Fruit fly (Drosophila melanogaster) whole organism, embryonic: Measurements from ENCODE around the gene 14-3-3epsilon.
A peak's percentile ranks its signal among the peaks of the same experiment; 100 is the strongest.

Experiments
- Antp ChIP-seq: fragments of 200-800 bp; sonication (Bioruptor generic); optimal IDR thresholded peaks from 3 replicates; lab custom pipeline; 2016; ENCODE audit warnings: missing biosample characterization, missing genetic modification characterization
- BEAF-32 ChIP-seq: fragments of 200-800 bp; sonication (Bioruptor generic); optimal IDR thresholded peaks from 3 replicates; lab custom pipeline; 2017; ENCODE audit warnings: missing biosample characterization, missing genetic modification characterization, mild to moderate bottlenecking, moderate library complexity, missing genetic modification reagents
- Bgb ChIP-seq: fragments of 200-800 bp; sonication (Bioruptor generic); IDR thresholded peaks from 2 replicates; pipeline ENCODE4 v1.3.6; 2022; ENCODE audit warnings: missing biosample characterization, missing genetic modification characterization; ENCODE audit not compliant: partially characterized antibody
- CG10654 ChIP-seq: fragments of 200-800 bp; sonication (Bioruptor generic); optimal IDR thresholded peaks from 2 replicates; lab custom pipeline; 2016; ENCODE audit warnings: missing biosample characterization, missing genetic modification characterization
- CG14014 ChIP-seq: fragments of 200-800 bp; sonication (Bioruptor generic); IDR thresholded peaks from 2 replicates; pipeline ENCODE4 v1.3.6; 2022; ENCODE audit warnings: missing biosample characterization, missing genetic modification characterization
- CG17385 ChIP-seq: fragments of 200-800 bp; sonication (Bioruptor generic); optimal IDR thresholded peaks from 3 replicates; lab custom pipeline; 2018; ENCODE audit warnings: missing biosample characterization, mild to moderate bottlenecking, missing genetic modification characterization
- CG2678 ChIP-seq: fragments of 200-800 bp; sonication (Bioruptor generic); optimal IDR thresholded peaks from 3 replicates; lab custom pipeline; 2019; ENCODE audit warnings: missing biosample characterization, mild to moderate bottlenecking, missing genetic modification characterization, moderate library complexity
- CG32772 ChIP-seq: fragments of 200-800 bp; sonication (Bioruptor generic); IDR thresholded peaks from 2 replicates; pipeline ENCODE4 v1.3.6; 2022; ENCODE audit warnings: missing biosample characterization, missing genetic modification characterization
- CG3407 ChIP-seq: fragments of 200-800 bp; sonication (Bioruptor generic); optimal IDR thresholded peaks from 2 replicates; lab custom pipeline; 2018; ENCODE audit warnings: missing biosample characterization, mild to moderate bottlenecking, missing genetic modification characterization
- CG3847 ChIP-seq: fragments of 200-800 bp; sonication (Bioruptor generic); IDR thresholded peaks from 2 replicates; pipeline ENCODE4 v1.3.6; 2022; ENCODE audit warnings: missing biosample characterization, missing genetic modification characterization
- CG8281 ChIP-seq: fragments of 200-800 bp; sonication (Bioruptor generic); optimal IDR thresholded peaks from 2 replicates; lab custom pipeline; 2018; ENCODE audit warnings: missing biosample characterization, mild to moderate bottlenecking, missing genetic modification characterization, moderate library complexity
- CG8944 ChIP-seq: fragments of 200-800 bp; sonication (Bioruptor generic); optimal IDR thresholded peaks from 3 replicates; lab custom pipeline; 2016; ENCODE audit warnings: missing biosample characterization, missing genetic modification characterization
- Dp ChIP-seq: fragments of 200-800 bp; sonication (Bioruptor generic); optimal IDR thresholded peaks from 2 replicates; lab custom pipeline; 2018; ENCODE audit warnings: missing biosample characterization, mild to moderate bottlenecking, missing genetic modification characterization, moderate library complexity
- E2f2 ChIP-seq: fragments of 200-800 bp; sonication (Bioruptor generic); IDR thresholded peaks from 2 replicates; pipeline ENCODE4 v1.3.6; 2022; ENCODE audit warnings: missing biosample characterization, missing genetic modification characterization
- Ets65A ChIP-seq: fragments of 200-800 bp; sonication (Bioruptor generic); peaks from one replicate; lab custom pipeline; 2016; ENCODE audit warnings: missing biosample characterization, missing genetic modification characterization
- HLH3B ChIP-seq: fragments of 200-800 bp; sonication (Bioruptor generic); IDR thresholded peaks from 2 replicates; pipeline ENCODE4 v1.3.6; 2022; ENCODE audit warnings: missing biosample characterization, missing genetic modification characterization
- HLH4C ChIP-seq: fragments of 200-800 bp; sonication (Bioruptor generic); IDR thresholded peaks from 3 replicates; pipeline ENCODE4 v1.3.6; 2022; ENCODE audit warnings: missing biosample characterization, missing genetic modification characterization; ENCODE audit not compliant: partially characterized antibody
- Kr ChIP-seq: fragments of 200-800 bp; sonication (Bioruptor generic); optimal IDR thresholded peaks from 2 replicates; lab custom pipeline; 2017; ENCODE audit warnings: missing biosample characterization, mild to moderate bottlenecking, missing genetic modification characterization
- Lhr ChIP-seq: fragments of 200-800 bp; sonication (Bioruptor generic); optimal IDR thresholded peaks from 3 replicates; lab custom pipeline; 2017; ENCODE audit warnings: mild to moderate bottlenecking, missing biosample characterization, missing genetic modification reagents, missing genetic modification characterization
- MBD-R2 ChIP-seq: fragments of 200-800 bp; sonication (Bioruptor generic); IDR thresholded peaks from 2 replicates; pipeline ENCODE4 v1.3.6; 2022; ENCODE audit warnings: missing biosample characterization, missing genetic modification characterization
- MESR4 ChIP-seq: fragments of 200-800 bp; sonication (Bioruptor generic); optimal IDR thresholded peaks from 2 replicates; lab custom pipeline; 2018; ENCODE audit warnings: missing biosample characterization, mild to moderate bottlenecking, missing genetic modification characterization, moderate library complexity
- Max ChIP-seq: fragments of 200-800 bp; sonication (Bioruptor generic); optimal IDR thresholded peaks from 2 replicates; lab custom pipeline; 2016; ENCODE audit warnings: missing biosample characterization, mild to moderate bottlenecking, missing genetic modification characterization
- Opbp ChIP-seq: fragments of 200-800 bp; sonication (Bioruptor generic); IDR thresholded peaks from 3 replicates; pipeline ENCODE4 v1.3.6; 2022; ENCODE audit warnings: missing biosample characterization, missing genetic modification characterization; ENCODE audit not compliant: partially characterized antibody
- Poxn ChIP-seq: fragments of 200-800 bp; sonication (Bioruptor generic); IDR thresholded peaks from 2 replicates; pipeline ENCODE4 v1.3.6; 2022; ENCODE audit warnings: missing biosample characterization, missing genetic modification characterization
- Sox102F ChIP-seq: fragments of 200-800 bp; sonication (Bioruptor generic); optimal IDR thresholded peaks from 2 replicates; lab custom pipeline; 2018; ENCODE audit warnings: missing biosample characterization, mild to moderate bottlenecking, missing genetic modification characterization, moderate library complexity
- YL-1 ChIP-seq: fragments of 200-800 bp; sonication (Bioruptor generic); optimal IDR thresholded peaks from 3 replicates; lab custom pipeline; 2017; ENCODE audit warnings: missing biosample characterization, mild to moderate bottlenecking, missing genetic modification characterization
- amos ChIP-seq: fragments of 200-800 bp; sonication (Bioruptor generic); IDR thresholded peaks from 2 replicates; pipeline ENCODE4 v1.3.6; 2022; ENCODE audit warnings: missing biosample characterization, missing genetic modification characterization; ENCODE audit not compliant: partially characterized antibody
- ap ChIP-seq: fragments of 200-800 bp; sonication (Bioruptor generic); IDR thresholded peaks from 2 replicates; pipeline ENCODE4 v1.3.6; 2022; ENCODE audit warnings: missing biosample characterization, missing genetic modification characterization
- caup ChIP-seq: fragments of 200-800 bp; sonication (Bioruptor generic); optimal IDR thresholded peaks from 3 replicates; lab custom pipeline; 2017; ENCODE audit warnings: missing biosample characterization, mild to moderate bottlenecking, missing genetic modification characterization, moderate library complexity; ENCODE audit not compliant: severe bottlenecking
- dan ChIP-seq: fragments of 200-800 bp; sonication (Bioruptor generic); IDR thresholded peaks from 2 replicates; pipeline ENCODE4 v1.3.6; 2022; ENCODE audit warnings: missing biosample characterization, missing genetic modification characterization
- en ChIP-seq: fragments of 200-800 bp; sonication (Bioruptor generic); optimal IDR thresholded peaks from 2 replicates; lab custom pipeline; 2016; ENCODE audit warnings: missing biosample characterization, missing genetic modification characterization
- ewg ChIP-seq: fragments of 200-800 bp; sonication (Bioruptor generic); optimal IDR thresholded peaks from 3 replicates; lab custom pipeline; 2017; ENCODE audit warnings: mild to moderate bottlenecking, missing biosample characterization, missing genetic modification reagents, missing genetic modification characterization
- gcm ChIP-seq: fragments of 200-800 bp; sonication (Bioruptor generic); optimal IDR thresholded peaks from 2 replicates; lab custom pipeline; 2019; ENCODE audit warnings: missing biosample characterization, mild to moderate bottlenecking, missing genetic modification characterization, moderate library complexity
- inv ChIP-seq: fragments of 200-800 bp; sonication (Bioruptor generic); IDR thresholded peaks from 2 replicates; pipeline ENCODE4 v1.3.6; 2022; ENCODE audit warnings: missing biosample characterization, missing genetic modification characterization; ENCODE audit not compliant: partially characterized antibody
- lilli ChIP-seq: fragments of 200-800 bp; sonication (Bioruptor generic); optimal IDR thresholded peaks from 3 replicates; lab custom pipeline; 2016; ENCODE audit warnings: missing biosample characterization, missing genetic modification characterization
- lmd ChIP-seq: fragments of 200-800 bp; sonication (Bioruptor generic); IDR thresholded peaks from 2 replicates; pipeline ENCODE4 v1.3.6; 2022; ENCODE audit warnings: missing biosample characterization, missing genetic modification characterization
- mld ChIP-seq: fragments of 200-800 bp; sonication (Bioruptor generic); IDR thresholded peaks from 3 replicates; pipeline ENCODE4 v1.3.6; 2022; ENCODE audit warnings: missing biosample characterization, missing genetic modification characterization; ENCODE audit not compliant: partially characterized antibody
- nom ChIP-seq: fragments of 200-800 bp; sonication (Bioruptor generic); optimal IDR thresholded peaks from 2 replicates; lab custom pipeline; 2017; ENCODE audit warnings: missing biosample characterization, missing genetic modification characterization, mild to moderate bottlenecking, moderate library complexity, missing genetic modification reagents
- oc ChIP-seq: fragments of 200-800 bp; sonication (Bioruptor generic); optimal IDR thresholded peaks from 2 replicates; lab custom pipeline; 2018; ENCODE audit warnings: missing biosample characterization, mild to moderate bottlenecking, missing genetic modification characterization, moderate library complexity
- onecut ChIP-seq: fragments of 200-800 bp; sonication (Bioruptor generic); IDR thresholded peaks from 2 replicates; pipeline ENCODE4 v1.3.6; 2022; ENCODE audit warnings: missing biosample characterization, missing genetic modification characterization
- pho ChIP-seq: fragments of 200-800 bp; sonication (Bioruptor generic); optimal IDR thresholded peaks from 2 replicates; lab custom pipeline; 2016; ENCODE audit warnings: missing biosample characterization, missing genetic modification characterization
- pzg ChIP-seq: fragments of 200-800 bp; sonication (Bioruptor generic); optimal IDR thresholded peaks from 3 replicates; lab custom pipeline; 2018; ENCODE audit warnings: missing biosample characterization, mild to moderate bottlenecking, missing genetic modification characterization, moderate library complexity
- sd ChIP-seq: fragments of 200-800 bp; sonication (Bioruptor generic); optimal IDR thresholded peaks from 3 replicates; lab custom pipeline; 2018; ENCODE audit warnings: missing biosample characterization, mild to moderate bottlenecking, missing genetic modification characterization, moderate library complexity
- sisA ChIP-seq: fragments of 200-800 bp; sonication (Bioruptor generic); IDR thresholded peaks from 2 replicates; pipeline ENCODE4 v1.3.6; 2022; ENCODE audit warnings: missing biosample characterization, missing genetic modification characterization
- sr ChIP-seq: fragments of 200-800 bp; sonication (Bioruptor generic); IDR thresholded peaks from 3 replicates; pipeline ENCODE4 v1.3.6; 2022; ENCODE audit warnings: missing biosample characterization, missing genetic modification characterization
- ttk ChIP-seq: fragments of 200-800 bp; sonication (Bioruptor generic); IDR thresholded peaks from 2 replicates; pipeline ENCODE4 v2.1.2; 2022; ENCODE audit warnings: missing biosample characterization, missing genetic modification characterization
- unc-4 ChIP-seq: fragments of 200-800 bp; sonication (Bioruptor generic); IDR thresholded peaks from 2 replicates; pipeline ENCODE4 v1.3.6; 2022; ENCODE audit warnings: missing biosample characterization, missing genetic modification characterization; ENCODE audit not compliant: partially characterized antibody
- vfl ChIP-seq: fragments of 200-800 bp; sonication (Bioruptor generic); optimal IDR thresholded peaks from 2 replicates; lab custom pipeline; 2016; ENCODE audit warnings: missing biosample characterization, missing genetic modification characterization
- zen2 ChIP-seq: fragments of 200-800 bp; sonication (Bioruptor generic); IDR thresholded peaks from 3 replicates; pipeline ENCODE4 v1.3.6; 2022; ENCODE audit warnings: missing biosample characterization, missing genetic modification characterization; ENCODE audit not compliant: partially characterized antibody
- zf30C ChIP-seq: fragments of 200-800 bp; sonication (Bioruptor generic); optimal IDR thresholded peaks from 3 replicates; lab custom pipeline; 2018; ENCODE audit warnings: missing biosample characterization, mild to moderate bottlenecking, missing genetic modification characterization

Gene 14-3-3epsilon

dm6 chr3R:18215900-18216299, 26.4 kb upstream of the 14-3-3epsilon start, which contains the start of gene CG14314 (continued):
- TF ChIP-seq CG3847 (GFP tag; lab: Robert Waterston, UW) (no peak), Poxn (no peak), CG32772 (GFP tag; lab: Robert Waterston, UW) (no peak), Dp (peak; percentile 36), unc-4 (GFP tag; lab: Robert Waterston, UW) (peak; percentile 16; the same call in 1 of the 2 replicates), CG2678 (tag; lab: Kevin White, UChicago) (no peak), ewg (peak; percentile 92), CG3407 (GFP tag; lab: Kevin White, UChicago) (no peak), MBD-R2 (GFP tag; lab: Robert Waterston, UW) (0 out of 2 replicates have a peak, but pooled peaks have one; percentile 36), CG17385 (GFP tag; lab: Kevin White, UChicago) (peak; percentile 53), BEAF-32 (GFP tag; lab: Kevin White, UChicago) (peak; percentile 30), MESR4 (peak; percentile 10), mld (GFP tag; lab: Robert Waterston, UW) (no peak), Kr (no peak), nom (GFP tag; lab: Kevin White, UChicago) (no peak), zf30C (GFP tag; lab: Kevin White, UChicago) (no peak), pzg (GFP tag; lab: Kevin White, UChicago) (peak; percentile 1), lmd (GFP tag; lab: Robert Waterston, UW) (no peak), onecut (GFP tag; lab: Robert Waterston, UW) (peak; percentile 93), Bgb (GFP tag; lab: Robert Waterston, UW) (peak; percentile 56; the same call in 1 of the 2 replicates), CG8281 (tag; lab: Kevin White, UChicago) (no peak), Ets65A (peak; percentile 95), Max (no peak), Antp (GFP tag; lab: Kevin White, UChicago) (no peak), CG14014 (GFP tag; lab: Robert Waterston, UW) (no peak), amos (peak; percentile 67; the same call in 1 of the 2 replicates), dan (GFP tag; lab: Robert Waterston, UW) (no peak), CG8944 (no peak), E2f2 (GFP tag; lab: Robert Waterston, UW) (peak; percentile 14), inv (GFP tag; lab: Robert Waterston, UW) (peak; percentile 39; the same call in 1 of the 2 replicates)
- TF ChIP-seq, all 482 proteins: peak for 16

- TF ChIP-seq HLH3B = peak; percentile 99
- TF ChIP-seq gcm (GFP tag; lab: Kevin White, UChicago) = peak; percentile 99
- TF ChIP-seq lilli (GFP tag; lab: Kevin White, UChicago) = peak; percentile 98
- TF ChIP-seq ttk (GFP tag; lab: Robert Waterston, UW) = peak; percentile 99
- peak; percentile 98 for TF ChIP-seq sisA (GFP tag; lab: Robert Waterston, UW)
- peak; percentile 99 for TF ChIP-seq Sox102F (GFP tag; lab: Kevin White, UChicago)
- TF ChIP-seq pho (GFP tag; lab: Kevin White, UChicago) = peak; percentile 95
- TF ChIP-seq sd = peak; percentile 99
- peak; percentile 98 for TF ChIP-seq ap (GFP tag; lab: Robert Waterston, UW)
- TF ChIP-seq en = peak; percentile 85
- TF ChIP-seq zen2 (GFP tag; lab: Robert Waterston, UW) = no peak
- TF ChIP-seq Opbp = no peak
- peak; percentile 93 for TF ChIP-seq caup (GFP tag; lab: Kevin White, UChicago)
- peak; percentile 98 for TF ChIP-seq oc (tag; lab: Kevin White, UChicago)
- peak; percentile 92 for TF ChIP-seq YL-1
- TF ChIP-seq HLH4C = no peak
- peak; percentile 91 for TF ChIP-seq vfl (GFP tag; lab: Kevin White, UChicago)
- TF ChIP-seq Lhr (GFP tag; lab: Kevin White, UChicago) = peak; percentile 94
- TF ChIP-seq CG10654 (GFP tag; lab: Kevin White, UChicago) = peak; percentile 97
- TF ChIP-seq sr (GFP tag; lab: Robert Waterston, UW) = peak; percentile 74; the same call in 2 of the 3 replicates
These were observed 22.1 kb upstream of the 14-3-3epsilon start, which contains the start of the genes CG7988 and CG7183 for dm6 chr3R:18220211-18220749. CG7988 (plus strand) TSS chr3R:18220526. CG7183 (minus strand) TSS chr3R:18220699.
